Fruit fly (Drosophila melanogaster): ENCODE results near the gene sbr.

dm6 chrX:10801827-10802456 is 45.0 kb downstream of the sbr start:
- no peak for TF ChIP-seq CG5204 (GFP tag; optimal IDR thresholded peaks at IDR 0.05)
- TF ChIP-seq pad (GFP tag; optimal IDR thresholded peaks at IDR 0.05) = no peak
- TF ChIP-seq tj (GFP tag; optimal IDR thresholded peaks at IDR 0.05) = peak; percentile 99
- no peak for TF ChIP-seq Hr96 (GFP tag; optimal IDR thresholded peaks at IDR 0.05)
- TF ChIP-seq CG7101 (tag; optimal IDR thresholded peaks at IDR 0.05) = no peak
- TF ChIP-seq cnc (optimal IDR thresholded peaks at IDR 0.05) = no peak
- TF ChIP-seq CG11617 (GFP tag; optimal IDR thresholded peaks at IDR 0.05) = no peak
- TF ChIP-seq kay (GFP tag; ENCODE audit: borderline replicate concordance) = peak; percentile 6
- peak; percentile 19 for TF ChIP-seq Mnt (GFP tag; optimal IDR thresholded peaks at IDR 0.05)
- no peak for TF ChIP-seq CG14711 (tag; optimal IDR thresholded peaks at IDR 0.05)
- no peak for TF ChIP-seq CG33017 (tag; optimal IDR thresholded peaks at IDR 0.05)
- TF ChIP-seq bab1 (GFP tag; optimal IDR thresholded peaks at IDR 0.05) = no peak
